Worm (Caenorhabditis elegans) whole organism, L4/young adult: ENCODE measurements around the gene clc-24.

Experiments used
- W03F9.2 ChIP-seq: fragments of 150-350 bp; optimal IDR thresholded peaks from 2 replicates; lab custom pipeline; 2014; ENCODE audit warnings: missing biosample characterization, missing genetic modification characterization
- him-1 ChIP-seq: sonication (generic microtip); optimal IDR thresholded peaks from 2 replicates; lab custom pipeline; 2016; ENCODE audit warnings: missing genotype, missing genetic modification reagents, missing genetic modification characterization, missing compliant biosample characterization

DNA sequence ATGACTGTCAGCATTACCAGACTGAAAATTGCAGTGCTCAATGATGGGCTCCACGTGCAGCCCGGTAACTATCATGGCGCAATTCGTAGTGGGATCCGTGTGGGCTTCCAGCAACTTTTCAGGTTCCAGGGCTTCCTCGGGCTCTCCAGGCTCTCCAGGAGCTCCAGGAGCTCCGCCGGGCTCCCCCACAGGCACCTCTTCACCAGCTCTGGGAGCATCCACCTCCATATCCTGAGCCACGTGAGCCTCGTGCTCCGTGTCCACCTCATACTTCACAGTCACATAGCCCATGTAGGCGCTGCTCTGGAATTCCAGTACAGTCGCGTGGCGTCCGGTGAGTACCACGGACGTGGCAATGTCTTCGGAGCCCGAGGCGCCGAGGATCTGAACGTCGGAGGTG lies 42.0 kb downstream of the clc-24 start:
- TF ChIP-seq W03F9.2 (tag; lab: Kevin White, UChicago) (no peak), him-1 (no peak)
